Worm (Caenorhabditis elegans): ENCODE measurements around the gene cest-3.
A peak's percentile ranks its signal among the peaks of the same experiment; 100 is the strongest.

- TF ChIP-seq dve-1 (tag; optimal IDR thresholded peaks at IDR 0.05; ENCODE audit: insufficient read depth) = no peak
- peak in 1 of 2 experiments; percentile 58 for TF ChIP-seq unc-62 (GFP tag; optimal IDR thresholded peaks at IDR 0.05 in 1 of 2)
- no peak for TF ChIP-seq unc-62 (tag; optimal IDR thresholded peaks at IDR 0.05)
- no peak for TF ChIP-seq unc-130 (GFP tag; optimal IDR thresholded peaks at IDR 0.05)
- TF ChIP-seq F37D6.2 (tag; optimal IDR thresholded peaks at IDR 0.05) = no peak
- TF ChIP-seq skn-1 (tag; optimal IDR thresholded peaks at IDR 0.05) = no peak
- TF ChIP-seq lim-7 (GFP tag; IDR thresholded peaks at IDR 0.05) = no peak
- TF ChIP-seq egl-27 (tag; optimal IDR thresholded peaks at IDR 0.05) = no peak
- TF ChIP-seq aha-1 (tag) = peak; percentile 62
- TF ChIP-seq ceh-82 (tag; optimal IDR thresholded peaks at IDR 0.05) = no peak
Measured at ce11 chrX:12198298-12198697, 43.1 kb upstream of the cest-3 start.

All from whole organism, L4 larva.